Fruit fly (Drosophila melanogaster) whole organism, prepupa: Measurements from ENCODE around the gene CG10140.

Source experiments
- Blimp-1 ChIP-seq: fragments of 200-800 bp; sonication (Bioruptor generic); optimal IDR thresholded peaks from 3 replicates; lab custom pipeline; 2017; ENCODE audit warnings: missing biosample characterization, missing genetic modification characterization, mild to moderate bottlenecking, moderate library complexity, missing genetic modification reagents
- CG10631 ChIP-seq: fragments of 200-800 bp; sonication (Bioruptor generic); optimal IDR thresholded peaks from 2 replicates; lab custom pipeline; 2016; ENCODE audit warnings: missing biosample characterization, missing genetic modification characterization
- CG10669 ChIP-seq: fragments of 200-800 bp; sonication (Bioruptor generic); optimal IDR thresholded peaks from 3 replicates; lab custom pipeline; 2018; ENCODE audit warnings: missing biosample characterization, mild to moderate bottlenecking, missing genetic modification characterization, moderate library complexity
- CG11294 ChIP-seq: fragments of 200-800 bp; sonication (Bioruptor generic); IDR thresholded peaks from 2 replicates; pipeline ENCODE4 v1.3.6; 2022; ENCODE audit warnings: missing biosample characterization, missing genetic modification characterization
- CG11762 ChIP-seq: fragments of 200-800 bp; sonication (Bioruptor generic); optimal IDR thresholded peaks from 3 replicates; lab custom pipeline; 2016; ENCODE audit warnings: missing biosample characterization, missing genetic modification characterization; ENCODE audit not compliant: insufficient read depth
- CG11902 ChIP-seq: fragments of 200-800 bp; sonication (Bioruptor generic); optimal IDR thresholded peaks from 3 replicates; lab custom pipeline; 2016; ENCODE audit warnings: missing biosample characterization, missing genetic modification characterization
- CG15336 ChIP-seq: fragments of 200-800 bp; sonication (Bioruptor generic); IDR thresholded peaks from 2 replicates; pipeline ENCODE4 v1.3.6; 2022; ENCODE audit warnings: missing biosample characterization, missing genetic modification characterization
- CG1621 ChIP-seq: fragments of 200-800 bp; sonication (Bioruptor generic); optimal IDR thresholded peaks from 3 replicates; lab custom pipeline; 2018; ENCODE audit warnings: missing biosample characterization, mild to moderate bottlenecking, missing genetic modification characterization
- CG16779 ChIP-seq: fragments of 200-800 bp; sonication (Bioruptor generic); optimal IDR thresholded peaks from 3 replicates; lab custom pipeline; 2017; ENCODE audit warnings: missing biosample characterization, mild to moderate bottlenecking, missing genetic modification characterization
- CG3032 ChIP-seq: fragments of 200-800 bp; optimal IDR thresholded peaks from 2 replicates; lab custom pipeline; 2019; ENCODE audit warnings: missing biosample characterization, mild to moderate bottlenecking, missing genetic modification characterization, moderate library complexity
- CG32006 ChIP-seq: fragments of 200-800 bp; sonication (Bioruptor generic); optimal IDR thresholded peaks from 3 replicates; lab custom pipeline; 2017; ENCODE audit warnings: missing biosample characterization, mild to moderate bottlenecking, missing genetic modification characterization
- CG34406 ChIP-seq: fragments of 200-800 bp; sonication (Bioruptor generic); optimal IDR thresholded peaks from 3 replicates; lab custom pipeline; 2016; ENCODE audit warnings: missing biosample characterization, missing genetic modification characterization
- CG3919 ChIP-seq: fragments of 200-800 bp; sonication (Bioruptor generic); optimal IDR thresholded peaks from 3 replicates; lab custom pipeline; 2016; ENCODE audit warnings: missing biosample characterization, missing genetic modification characterization
- CG4318 ChIP-seq: fragments of 200-800 bp; sonication (Bioruptor generic); optimal IDR thresholded peaks from 3 replicates; lab custom pipeline; 2017; ENCODE audit warnings: missing biosample characterization, mild to moderate bottlenecking, missing genetic modification characterization
- CG6163 ChIP-seq: fragments of 200-800 bp; sonication (Bioruptor generic); IDR thresholded peaks from 3 replicates; pipeline ENCODE4 v1.3.6; 2022; ENCODE audit warnings: missing biosample characterization, missing genetic modification characterization
- CG6276 ChIP-seq: fragments of 200-800 bp; sonication (Bioruptor generic); optimal IDR thresholded peaks from 2 replicates; lab custom pipeline; 2017; ENCODE audit warnings: missing biosample characterization, mild to moderate bottlenecking, missing genetic modification characterization
- CG6792 ChIP-seq: fragments of 200-800 bp; sonication (Bioruptor generic); optimal IDR thresholded peaks from 3 replicates; lab custom pipeline; 2016; ENCODE audit warnings: missing biosample characterization, missing genetic modification characterization
- CG6808 ChIP-seq: fragments of 200-800 bp; sonication (Bioruptor generic); optimal IDR thresholded peaks from 3 replicates; lab custom pipeline; 2017; ENCODE audit warnings: missing biosample characterization, missing genetic modification characterization, mild to moderate bottlenecking, moderate library complexity, missing genetic modification reagents
- CG7368 ChIP-seq: fragments of 200-800 bp; sonication (Bioruptor generic); optimal IDR thresholded peaks from 3 replicates; lab custom pipeline; 2016; ENCODE audit warnings: missing biosample characterization, missing genetic modification characterization
- CG8119 ChIP-seq: fragments of 200-800 bp; sonication (Bioruptor generic); IDR thresholded peaks from 3 replicates; pipeline ENCODE4 v1.3.6; 2022; ENCODE audit warnings: missing biosample characterization, missing genetic modification characterization
- CG8319 ChIP-seq: fragments of 200-800 bp; sonication (Bioruptor generic); optimal IDR thresholded peaks from 3 replicates; lab custom pipeline; 2016; ENCODE audit warnings: missing biosample characterization, missing genetic modification characterization
- CG8632 ChIP-seq: fragments of 200-800 bp; sonication (Bioruptor generic); optimal IDR thresholded peaks from 3 replicates; lab custom pipeline; 2016; ENCODE audit warnings: missing biosample characterization, missing genetic modification characterization
- Eip93F ChIP-seq: fragments of 200-800 bp; sonication (Bioruptor generic); optimal IDR thresholded peaks from 2 replicates; lab custom pipeline; 2016; ENCODE audit warnings: missing biosample characterization, mild to moderate bottlenecking, missing genetic modification characterization
- Ets21C ChIP-seq: fragments of 200-800 bp; sonication (Bioruptor generic); optimal IDR thresholded peaks from 3 replicates; lab custom pipeline; 2016; ENCODE audit warnings: missing biosample characterization, missing genetic modification characterization
- Gug ChIP-seq: fragments of 200-800 bp; sonication (Bioruptor generic); IDR thresholded peaks from 2 replicates; pipeline ENCODE4 v1.3.6; 2022; ENCODE audit warnings: missing biosample characterization, missing genetic modification characterization
- Hr38 ChIP-seq: sonication (Bioruptor generic); optimal IDR thresholded peaks from 2 replicates; lab custom pipeline; 2016; ENCODE audit warnings: missing biosample characterization, missing genetic modification characterization
- Hr39 ChIP-seq: fragments of 200-800 bp; sonication (Bioruptor generic); optimal IDR thresholded peaks from 2 replicates; lab custom pipeline; 2016; ENCODE audit warnings: missing biosample characterization, missing genetic modification characterization
- Lpt ChIP-seq: fragments of 200-800 bp; sonication (Bioruptor generic); optimal IDR thresholded peaks from 3 replicates; lab custom pipeline; 2016; ENCODE audit warnings: missing biosample characterization, missing genetic modification characterization
- Met ChIP-seq: fragments of 200-800 bp; sonication (Bioruptor generic); optimal IDR thresholded peaks from 3 replicates; lab custom pipeline; 2016; ENCODE audit warnings: missing biosample characterization, missing genetic modification characterization
- OdsH ChIP-seq: fragments of 200-800 bp; sonication (Bioruptor generic); optimal IDR thresholded peaks from 3 replicates; lab custom pipeline; 2016; ENCODE audit warnings: missing biosample characterization, missing genetic modification characterization
- Smox ChIP-seq: fragments of 200-800 bp; sonication (Bioruptor generic); optimal IDR thresholded peaks from 3 replicates; lab custom pipeline; 2016; ENCODE audit warnings: missing biosample characterization, missing genetic modification characterization
- Sox102F ChIP-seq: fragments of 200-800 bp; sonication (Bioruptor generic); optimal IDR thresholded peaks from 2 replicates; lab custom pipeline; 2016; ENCODE audit warnings: missing biosample characterization, mild to moderate bottlenecking, missing genetic modification characterization
- Sox14 ChIP-seq: fragments of 200-800 bp; sonication (Bioruptor generic); optimal IDR thresholded peaks from 3 replicates; lab custom pipeline; 2016; ENCODE audit warnings: missing biosample characterization, missing genetic modification characterization
- Sox15 ChIP-seq: fragments of 200-800 bp; sonication (Bioruptor generic); optimal IDR thresholded peaks from 3 replicates; lab custom pipeline; 2016; ENCODE audit warnings: missing biosample characterization, missing genetic modification characterization
- achi ChIP-seq: fragments of 200-800 bp; sonication (Bioruptor generic); optimal IDR thresholded peaks from 3 replicates; lab custom pipeline; 2016; ENCODE audit warnings: missing biosample characterization, missing genetic modification characterization
- acj6 ChIP-seq: fragments of 200-800 bp; sonication (Bioruptor generic); optimal IDR thresholded peaks from 3 replicates; lab custom pipeline; 2016; ENCODE audit warnings: missing biosample characterization, missing genetic modification characterization
- cyc ChIP-seq: fragments of 200-800 bp; sonication (Bioruptor generic); optimal IDR thresholded peaks from 3 replicates; lab custom pipeline; 2016; ENCODE audit warnings: missing biosample characterization, missing genetic modification characterization
- dac ChIP-seq: fragments of 200-800 bp; sonication (Bioruptor generic); optimal IDR thresholded peaks from 2 replicates; lab custom pipeline; 2017; ENCODE audit warnings: missing biosample characterization, mild to moderate bottlenecking, missing genetic modification characterization
- dsx ChIP-seq: fragments of 200-800 bp; optimal IDR thresholded peaks from 3 replicates; lab custom pipeline; 2019; ENCODE audit warnings: missing biosample characterization, mild to moderate bottlenecking, missing genetic modification characterization, moderate library complexity; ENCODE audit not compliant: poor library complexity, severe bottlenecking
- esn ChIP-seq: fragments of 200-800 bp; sonication (Bioruptor generic); optimal IDR thresholded peaks from 2 replicates; lab custom pipeline; 2016; ENCODE audit warnings: missing biosample characterization, mild to moderate bottlenecking, missing genetic modification characterization, moderate library complexity
- fd59A ChIP-seq: fragments of 200-800 bp; sonication (Bioruptor generic); optimal IDR thresholded peaks from 2 replicates; lab custom pipeline; 2017; ENCODE audit warnings: missing biosample characterization, mild to moderate bottlenecking, missing genetic modification characterization, missing genetic modification reagents
- fd85E ChIP-seq: fragments of 200-800 bp; sonication (Bioruptor generic); optimal IDR thresholded peaks from 3 replicates; lab custom pipeline; 2016; ENCODE audit warnings: missing biosample characterization, missing genetic modification characterization
- fkh ChIP-seq: fragments of 200-800 bp; sonication (Bioruptor generic); optimal IDR thresholded peaks from 3 replicates; lab custom pipeline; 2017; ENCODE audit warnings: missing biosample characterization, mild to moderate bottlenecking, missing genetic modification characterization, moderate library complexity
- net ChIP-seq: fragments of 200-800 bp; sonication (Bioruptor generic); optimal IDR thresholded peaks from 3 replicates; lab custom pipeline; 2016; ENCODE audit warnings: missing biosample characterization, missing genetic modification characterization
- spab ChIP-seq: fragments of 200-800 bp; sonication (Bioruptor generic); optimal IDR thresholded peaks from 2 replicates; lab custom pipeline; 2017; ENCODE audit warnings: missing biosample characterization, mild to moderate bottlenecking, missing genetic modification characterization, missing genetic modification reagents
- ss ChIP-seq, 2 experiments: fragments of 200-800 bp; sonication (Bioruptor generic); optimal IDR thresholded peaks; 2 replicates in 1 of 2; 3 replicates in 1 of 2; lab custom pipeline; 2017 to 2018; ENCODE audit warnings: mild to moderate bottlenecking in 2 of 2, missing biosample characterization in 2 of 2, missing genetic modification characterization in 2 of 2, moderate library complexity in 1 of 2
- topi ChIP-seq: fragments of 200-800 bp; sonication (Bioruptor generic); optimal IDR thresholded peaks from 3 replicates; lab custom pipeline; 2016; ENCODE audit warnings: missing biosample characterization, missing genetic modification characterization
- vri ChIP-seq: fragments of 200-800 bp; sonication (Bioruptor generic); optimal IDR thresholded peaks from 3 replicates; lab custom pipeline; 2016; ENCODE audit warnings: missing biosample characterization, mild to moderate bottlenecking, missing genetic modification characterization

The CG10140 gene

dm6 chr3L:13409809-13410521, 30.3 kb downstream of the CG10140 start (continued):
- peak; percentile 39 to 66 for TF ChIP-seq ss (GFP tag; optimal IDR thresholded peaks at IDR 0.05; lab: Kevin White, UChicago)

dm6 chr3L:13406873-13407272, 33.4 kb downstream of the CG10140 start:
- TF ChIP-seq CG3032 (tag; lab: Kevin White, UChicago) (peak; percentile 58), Hr39 (peak; percentile 42), CG6808 (peak; percentile 62), Smox (GFP tag; lab: Kevin White, UChicago) (peak; percentile 35), CG15336 (GFP tag; lab: Robert Waterston, UW) (no peak), OdsH (peak; percentile 51), CG7368 (GFP tag; lab: Kevin White, UChicago) (no peak), CG1621 (tag; lab: Kevin White, UChicago) (peak; percentile 2), vri (GFP tag; lab: Kevin White, UChicago) (no peak), ss (GFP tag; optimal IDR thresholded peaks at IDR 0.05; lab: Kevin White, UChicago) (peak; percentile 34 to 42), Ets21C (GFP tag; lab: Kevin White, UChicago) (no peak), Met (GFP tag; lab: Kevin White, UChicago) (peak; percentile 50), Sox102F (GFP tag; lab: Kevin White, UChicago) (peak; percentile 21), fkh (no peak), CG10631 (GFP tag; lab: Kevin White, UChicago) (peak; percentile 56), Blimp-1 (no peak), CG4318 (GFP tag; lab: Kevin White, UChicago) (no peak), CG8319 (GFP tag; lab: Kevin White, UChicago) (peak; percentile 36), Hr38 (no peak), CG10669 (GFP tag; lab: Kevin White, UChicago) (peak; percentile 57), CG8119 (GFP tag; lab: Robert Waterston, UW) (no peak), dac (GFP tag; lab: Kevin White, UChicago) (no peak), CG8632 (GFP tag; lab: Kevin White, UChicago) (peak; percentile 48), Gug (GFP tag; lab: Robert Waterston, UW) (no peak), fd85E (GFP tag; lab: Kevin White, UChicago) (no peak), CG11762 (GFP tag; lab: Kevin White, UChicago) (peak; percentile 25), Sox15 (GFP tag; lab: Kevin White, UChicago) (peak; percentile 42), cyc (GFP tag; lab: Kevin White, UChicago) (peak; percentile 34), CG11902 (peak; percentile 17), fd59A (GFP tag; lab: Kevin White, UChicago) (peak; percentile 41), dsx (GFP tag; lab: Kevin White, UChicago) (peak; percentile 22), CG16779 (tag; lab: Kevin White, UChicago) (no peak), Eip93F (no peak), Lpt (GFP tag; lab: Kevin White, UChicago) (no peak), CG6276 (no peak), Sox14 (GFP tag; lab: Kevin White, UChicago) (peak; percentile 49), CG32006 (GFP tag; lab: Kevin White, UChicago) (peak; percentile 49), CG6792 (GFP tag; lab: Kevin White, UChicago) (peak; percentile 52), CG11294 (GFP tag; lab: Robert Waterston, UW) (no peak), acj6 (GFP tag; lab: Kevin White, UChicago) (peak; percentile 46), net (GFP tag; lab: Kevin White, UChicago) (peak; percentile 58), spab (GFP tag; lab: Kevin White, UChicago) (peak; percentile 59), esn (GFP tag; lab: Kevin White, UChicago) (peak; percentile 73), achi (GFP tag; lab: Kevin White, UChicago) (peak; percentile 50), topi (GFP tag; lab: Kevin White, UChicago) (peak; percentile 36), CG34406 (peak; percentile 54), CG3919 (GFP tag; lab: Kevin White, UChicago) (peak; percentile 68), CG6163 (0 out of 3 replicates have a peak, but pooled peaks have one; percentile 43)
